Worm (Caenorhabditis elegans) whole organism, L2 larva: ENCODE results near the gene srv-24.

Source experiments
- C34F6.9 ChIP-seq: fragments of 150-350 bp; optimal IDR thresholded peaks from 2 replicates; lab custom pipeline; 2014; ENCODE audit warnings: missing biosample characterization, missing genetic modification characterization
- F13H6.1 ChIP-seq: sonication (generic microtip); optimal IDR thresholded peaks from 2 replicates; lab custom pipeline; 2016; ENCODE audit warnings: missing genetic modification characterization, missing compliant biosample characterization
- ZK546.5 ChIP-seq: sonication (generic microtip); optimal IDR thresholded peaks from 2 replicates; lab custom pipeline; 2017; ENCODE audit warnings: missing biosample characterization, missing genetic modification characterization
- alr-1 ChIP-seq: fragments of 150-350 bp; optimal IDR thresholded peaks from 2 replicates; lab custom pipeline; 2014; ENCODE audit warnings: missing biosample characterization, missing genetic modification characterization
- aly-2 ChIP-seq: fragments of 150-350 bp; optimal IDR thresholded peaks from 2 replicates; lab custom pipeline; 2014; ENCODE audit warnings: missing biosample characterization, missing genetic modification characterization
- blmp-1 ChIP-seq: sonication (generic microtip); optimal IDR thresholded peaks from 2 replicates; lab custom pipeline; 2017; ENCODE audit warnings: missing genetic modification characterization, mild to moderate bottlenecking, missing compliant biosample characterization, antibody characterized with exemption, moderate library complexity; ENCODE audit not compliant: insufficient read depth
- ceh-16 ChIP-seq: fragments of 150-350 bp; optimal IDR thresholded peaks from 2 replicates; lab custom pipeline; 2014; ENCODE audit warnings: missing biosample characterization, missing genetic modification characterization
- crh-2 ChIP-seq: sonication (generic microtip); optimal IDR thresholded peaks from 2 replicates; lab custom pipeline; 2017; ENCODE audit warnings: missing biosample characterization, missing genetic modification characterization
- dmd-4 ChIP-seq: sonication (generic microtip); optimal IDR thresholded peaks from 2 replicates; lab custom pipeline; 2017; ENCODE audit warnings: missing biosample characterization, missing genetic modification characterization
- egl-27 ChIP-seq: sonication (generic microtip); optimal IDR thresholded peaks from 3 replicates; lab custom pipeline; 2017; ENCODE audit warnings: missing biosample characterization, missing genetic modification reagents, missing genetic modification characterization
- elt-1 ChIP-seq: fragments of 150-350 bp; optimal IDR thresholded peaks from 2 replicates; lab custom pipeline; 2014; ENCODE audit warnings: missing biosample characterization, missing genetic modification characterization
- elt-3 ChIP-seq: sonication (generic microtip); optimal IDR thresholded peaks from 2 replicates; lab custom pipeline; 2017; ENCODE audit warnings: missing biosample characterization, missing genetic modification characterization
- fos-1 ChIP-seq: fragments of 150-350 bp; optimal IDR thresholded peaks from 2 replicates; lab custom pipeline; 2014; ENCODE audit warnings: missing biosample characterization, missing genetic modification characterization
- gmeb-1 ChIP-seq: fragments of 150-350 bp; optimal IDR thresholded peaks from 2 replicates; lab custom pipeline; 2014; ENCODE audit warnings: missing biosample characterization, missing genetic modification characterization
- lin-11 ChIP-seq: fragments of 150-350 bp; sonication (generic microtip); optimal IDR thresholded peaks from 2 replicates; lab custom pipeline; 2014; ENCODE audit warnings: missing biosample characterization, missing genetic modification characterization, inconsistent platforms, mixed read lengths
- lsy-2 ChIP-seq, 2 experiments: fragments of 150-350 bp in 1 of 2; sonication (generic microtip) in 1 of 2; optimal IDR thresholded peaks; 2 replicates each; lab custom pipeline; 2014 to 2017; ENCODE audit warnings: missing biosample characterization in 2 of 2, missing genetic modification characterization in 2 of 2
- mbf-1 ChIP-seq: sonication (generic microtip); optimal IDR thresholded peaks from 2 replicates; lab custom pipeline; 2017; ENCODE audit warnings: missing biosample characterization, missing genetic modification characterization
- mdl-1 ChIP-seq, 2 experiments: fragments of 150-350 bp in 1 of 2; sonication (generic microtip) in 1 of 2; optimal IDR thresholded peaks; 2 replicates each; lab custom pipeline; 2017; ENCODE audit warnings: missing biosample characterization in 2 of 2, missing genetic modification characterization in 2 of 2
- nhr-10 ChIP-seq: sonication (generic microtip); optimal IDR thresholded peaks from 2 replicates; lab custom pipeline; 2017; ENCODE audit warnings: missing biosample characterization, missing genetic modification characterization
- nhr-11 ChIP-seq: fragments of 150-350 bp; optimal IDR thresholded peaks from 2 replicates; lab custom pipeline; 2014; ENCODE audit warnings: missing biosample characterization, missing genetic modification characterization
- nhr-12 ChIP-seq: fragments of 150-350 bp; optimal IDR thresholded peaks from 2 replicates; lab custom pipeline; 2014; ENCODE audit warnings: missing biosample characterization, missing genetic modification characterization
- nhr-129 ChIP-seq: fragments of 150-350 bp; optimal IDR thresholded peaks from 2 replicates; lab custom pipeline; 2014; ENCODE audit warnings: missing biosample characterization, missing genetic modification characterization
- nhr-25 ChIP-seq: fragments of 150-350 bp; sonication (generic microtip); optimal IDR thresholded peaks from 3 replicates; lab custom pipeline; 2014; ENCODE audit warnings: missing biosample characterization, missing genetic modification characterization
- nhr-6 ChIP-seq: fragments of 150-350 bp; optimal IDR thresholded peaks from 2 replicates; lab custom pipeline; 2014; ENCODE audit warnings: missing biosample characterization, missing genetic modification characterization
- nhr-77 ChIP-seq: fragments of 150-350 bp; optimal IDR thresholded peaks from 2 replicates; lab custom pipeline; 2014; ENCODE audit warnings: missing biosample characterization, missing genetic modification characterization
- peb-1 ChIP-seq: fragments of 150-350 bp; optimal IDR thresholded peaks from 2 replicates; lab custom pipeline; 2014; ENCODE audit warnings: missing biosample characterization, missing genetic modification characterization
- sma-9 ChIP-seq, 2 experiments: fragments of 150-350 bp in 1 of 2; sonication (generic microtip) in 1 of 2; optimal IDR thresholded peaks; 2 replicates each; lab custom pipeline; 2014 to 2016; ENCODE audit warnings: missing genetic modification characterization in 2 of 2, mild to moderate bottlenecking in 1 of 2, missing biosample characterization in 1 of 2, missing compliant biosample characterization in 1 of 2, missing genetic modification reagents in 1 of 2, moderate library complexity in 1 of 2
- unc-39 ChIP-seq: fragments of 150-350 bp; optimal IDR thresholded peaks from 2 replicates; lab custom pipeline; 2014; ENCODE audit warnings: missing biosample characterization, missing genetic modification characterization
- unc-55 ChIP-seq: fragments of 150-350 bp; sonication (generic microtip); optimal IDR thresholded peaks from 3 replicates; lab custom pipeline; 2014; ENCODE audit warnings: missing biosample characterization, missing genetic modification reagents, missing genetic modification characterization
- unc-62 ChIP-seq: fragments of 150-350 bp; optimal IDR thresholded peaks from 2 replicates; lab custom pipeline; 2014; ENCODE audit warnings: missing biosample characterization, missing genetic modification reagents, missing genetic modification characterization
- zag-1 ChIP-seq: fragments of 150-350 bp; optimal IDR thresholded peaks from 2 replicates; lab custom pipeline; 2014; ENCODE audit warnings: missing biosample characterization, missing genetic modification characterization
- ztf-1 ChIP-seq: fragments of 200-800 bp; sonication (Bioruptor generic); conservative IDR thresholded peaks from 2 replicates; pipeline ENCODE4 v1.3.6; 2022; ENCODE audit warnings: missing genetic modification characterization, missing compliant biosample characterization
- ztf-11 ChIP-seq: sonication (generic microtip); optimal IDR thresholded peaks from 2 replicates; lab custom pipeline; 2017; ENCODE audit warnings: missing biosample characterization, missing genetic modification characterization
- ztf-4 ChIP-seq: fragments of 150-350 bp; optimal IDR thresholded peaks from 2 replicates; lab custom pipeline; 2014; ENCODE audit warnings: missing biosample characterization, missing genetic modification characterization

srv-24 gene

ce11 chrIV:6336748-6337147, 46.1 kb upstream of the srv-24 start (continued):
- no peak for TF ChIP-seq mbf-1 (tag; lab: Kevin White, UChicago)
- peak; percentile 99 for TF ChIP-seq C34F6.9 (tag; lab: Kevin White, UChicago)
- TF ChIP-seq mdl-1 (tag; optimal IDR thresholded peaks at IDR 0.05; lab: Kevin White, UChicago): peak; percentile 98 to 99
- peak; percentile 98 for TF ChIP-seq blmp-1
- no peak for TF ChIP-seq unc-39 (tag; lab: Kevin White, UChicago)
- TF ChIP-seq F13H6.1 (tag; lab: Kevin White, UChicago): peak; percentile 97
- TF ChIP-seq crh-2 (tag; lab: Kevin White, UChicago): peak; percentile 96
- TF ChIP-seq ceh-16 (tag; lab: Kevin White, UChicago): peak; percentile 77

- TF ChIP-seq nhr-129 (tag; lab: Kevin White, UChicago) (peak; percentile 9), nhr-10 (tag; lab: Kevin White, UChicago) (no peak), sma-9 (GFP tag; optimal IDR thresholded peaks at IDR 0.05; lab: Kevin White, UChicago) (peak; percentile 9), sma-9 (tag; optimal IDR thresholded peaks at IDR 0.05; lab: Kevin White, UChicago) (no peak)
These were observed 45.3 kb upstream of the srv-24 start, which contains the start of gene mif-4 for ce11 chrIV:6335908-6336307. TSS of gene mif-4 (minus strand) at chrIV:6335994.

- TF ChIP-seq peb-1 (tag; lab: Kevin White, UChicago) (no peak), alr-1 (tag; lab: Kevin White, UChicago) (no peak), F13H6.1 (tag; lab: Kevin White, UChicago) (no peak), nhr-6 (tag; lab: Kevin White, UChicago) (no peak), ZK546.5 (tag; lab: Kevin White, UChicago) (no peak), elt-3 (tag; lab: Kevin White, UChicago) (no peak), egl-27 (no peak), ztf-1 (GFP tag; lab: Robert Waterston, UW) (no peak), lin-11 (tag; lab: Kevin White, UChicago) (no peak), blmp-1 (no peak), aly-2 (tag; lab: Kevin White, UChicago) (no peak), crh-2 (tag; lab: Kevin White, UChicago) (no peak), nhr-11 (tag; lab: Kevin White, UChicago) (no peak), elt-1 (tag; lab: Kevin White, UChicago) (no peak), nhr-12 (tag; lab: Kevin White, UChicago) (no peak), lsy-2 (tag; optimal IDR thresholded peaks at IDR 0.05; lab: Kevin White, UChicago) (no peak), sma-9 (GFP tag; optimal IDR thresholded peaks at IDR 0.05; lab: Kevin White, UChicago) (no peak), sma-9 (tag; optimal IDR thresholded peaks at IDR 0.05; lab: Kevin White, UChicago) (no peak), unc-55 (GFP tag; lab: Kevin White, UChicago) (no peak), mbf-1 (tag; lab: Kevin White, UChicago) (no peak), nhr-25 (tag; lab: Kevin White, UChicago) (no peak)
These were observed 43.3 kb upstream of the srv-24 start, which contains the start of gene blos-2 for ce11 chrIV:6333915-6334314. TSS of gene blos-2 (plus strand) at chrIV:6334215.

ce11 chrIV:6330790-6331189, 40.1 kb upstream of the srv-24 start:
- TF ChIP-seq nhr-129 (tag; lab: Kevin White, UChicago) (no peak), gmeb-1 (no peak), fos-1 (tag; lab: Kevin White, UChicago) (peak; percentile 68), lsy-2 (tag; optimal IDR thresholded peaks at IDR 0.05; lab: Kevin White, UChicago) (no peak), dmd-4 (tag; lab: Kevin White, UChicago) (no peak), mdl-1 (tag; optimal IDR thresholded peaks at IDR 0.05; lab: Kevin White, UChicago) (no peak)

- TF ChIP-seq ztf-4 (tag; lab: Kevin White, UChicago) (no peak), zag-1 (no peak), nhr-77 (no peak), ceh-16 (tag; lab: Kevin White, UChicago) (no peak), unc-62 (GFP tag; lab: Kevin White, UChicago) (no peak), ztf-11 (no peak), crh-2 (tag; lab: Kevin White, UChicago) (no peak)
These were observed 38.7 kb upstream of the srv-24 start, which contains the start of gene seu-1 for ce11 chrIV:6329339-6329738. TSS of gene seu-1 (plus strand) at chrIV:6329639.
